Worm (Caenorhabditis elegans): ENCODE measurements around the gene alh-1.

- TF ChIP-seq R02D3.7 (tag; optimal IDR thresholded peaks at IDR 0.05), result no peak
- no peak for TF ChIP-seq snpc-4 (tag; optimal IDR thresholded peaks at IDR 0.05)
- TF ChIP-seq unc-62 (GFP tag; optimal IDR thresholded peaks at IDR 0.05), result no peak
- TF ChIP-seq skn-1 (tag; optimal IDR thresholded peaks at IDR 0.05), result no peak
- TF ChIP-seq mdl-1 (tag; optimal IDR thresholded peaks at IDR 0.05), result no peak
- TF ChIP-seq egl-27 (tag; optimal IDR thresholded peaks at IDR 0.05), result no peak
- no peak for TF ChIP-seq zag-1 (tag; optimal IDR thresholded peaks at IDR 0.05)
- no peak for TF ChIP-seq lin-15B (tag; optimal IDR thresholded peaks at IDR 0.05)
- TF ChIP-seq fkh-10 (GFP tag; optimal IDR thresholded peaks at IDR 0.05), result no peak
- no peak for TF ChIP-seq ceh-82 (tag; optimal IDR thresholded peaks at IDR 0.05)
- no peak for TF ChIP-seq elt-1 (tag; optimal IDR thresholded peaks at IDR 0.05)
- TF ChIP-seq elt-3 (tag; optimal IDR thresholded peaks at IDR 0.05), result no peak
Measured at ce11 chrIII:5125759-5126158, 48.2 kb downstream of the alh-1 start.

Data from whole organism, L3 larva.